Worm (Caenorhabditis elegans) whole organism, young adult: ENCODE measurements around the gene T04C12.9.
A peak's percentile ranks its signal among the peaks of the same experiment; 100 is the strongest.

Experiments
- B0019.2 ChIP-seq: fragments of 200-800 bp; sonication (Bioruptor generic); conservative IDR thresholded peaks from 2 replicates; pipeline ENCODE4 v1.3.6; 2022; ENCODE audit warnings: missing genetic modification reagents, missing genetic modification characterization, missing compliant biosample characterization
- B0035.1 ChIP-seq: sonication (generic microtip); optimal IDR thresholded peaks from 2 replicates; lab custom pipeline; 2016; ENCODE audit warnings: missing genetic modification characterization, mild to moderate bottlenecking, missing compliant biosample characterization, missing genotype, missing genetic modification reagents
- D2030.7 ChIP-seq: fragments of 200-800 bp; sonication (Bioruptor generic); IDR thresholded peaks from 2 replicates; pipeline ENCODE4 v1.3.6; 2022; ENCODE audit warnings: missing genetic modification reagents, missing genetic modification characterization, missing compliant biosample characterization
- F10E7.11 ChIP-seq: sonication (generic microtip); optimal IDR thresholded peaks from 2 replicates; lab custom pipeline; 2017; ENCODE audit warnings: mild to moderate bottlenecking, missing genetic modification characterization, moderate library complexity, missing compliant biosample characterization
- F23B12.7 ChIP-seq: sonication (generic microtip); optimal IDR thresholded peaks from 2 replicates; lab custom pipeline; 2017; ENCODE audit warnings: missing genetic modification characterization, mild to moderate bottlenecking, missing compliant biosample characterization, antibody characterized with exemption, moderate library complexity; ENCODE audit not compliant: insufficient read depth
- F37B4.10 ChIP-seq: fragments of 200-800 bp; sonication (Bioruptor generic); IDR thresholded peaks from 2 replicates; pipeline ENCODE4 v1.3.6; 2022; ENCODE audit warnings: missing genetic modification characterization, missing compliant biosample characterization
- F52B5.7 ChIP-seq: sonication (generic microtip); optimal IDR thresholded peaks from 2 replicates; lab custom pipeline; 2016; ENCODE audit warnings: mild to moderate bottlenecking, missing genetic modification characterization, missing compliant biosample characterization
- Y67H2A.10 ChIP-seq: fragments of 200-800 bp; sonication (Bioruptor generic); conservative IDR thresholded peaks from 2 replicates; pipeline ENCODE4 v1.3.6; 2022; ENCODE audit warnings: missing genetic modification reagents, missing genetic modification characterization, missing compliant biosample characterization
- Y95B8A.8 ChIP-seq: fragments of 200-800 bp; sonication (Bioruptor generic); IDR thresholded peaks from 2 replicates; pipeline ENCODE4 v1.3.6; 2022; ENCODE audit warnings: missing genetic modification reagents, missing genetic modification characterization, missing compliant biosample characterization
- ama-1 ChIP-seq, 3 experiments: fragments of 150-350 bp in 1 of 3; sonication (generic microtip) in 2 of 3; optimal IDR thresholded peaks; 2 replicates each; lab custom pipeline; 2014 to 2018; ENCODE audit warnings: missing biosample characterization in 2 of 3, missing genetic modification characterization in 2 of 3, missing genetic modification reagents in 2 of 3
- aptf-3 ChIP-seq: fragments of 200-800 bp; sonication (Bioruptor generic); IDR thresholded peaks from 2 replicates; pipeline ENCODE4 v1.3.6; 2022; ENCODE audit warnings: missing genetic modification characterization, missing compliant biosample characterization
- atf-7 ChIP-seq: sonication (generic microtip); optimal IDR thresholded peaks from 2 replicates; lab custom pipeline; 2017; ENCODE audit warnings: mild to moderate bottlenecking, missing genetic modification characterization, missing compliant biosample characterization
- attf-5 ChIP-seq: fragments of 200-800 bp; sonication (Bioruptor generic); optimal IDR thresholded peaks from 2 replicates; lab custom pipeline; 2018; ENCODE audit warnings: mild to moderate bottlenecking, missing genetic modification characterization, missing compliant biosample characterization
- bed-2 ChIP-seq: fragments of 200-800 bp; sonication (Bioruptor generic); IDR thresholded peaks from 2 replicates; pipeline ENCODE4 v1.3.6; 2022; ENCODE audit warnings: missing genetic modification reagents, missing genetic modification characterization, missing compliant biosample characterization
- ceh-100 ChIP-seq: fragments of 200-800 bp; sonication (Bioruptor generic); IDR thresholded peaks from 2 replicates; pipeline ENCODE4 v1.3.6; 2022; ENCODE audit warnings: missing genetic modification reagents, missing genetic modification characterization, missing compliant biosample characterization
- die-1 ChIP-seq: sonication (generic microtip); optimal IDR thresholded peaks from 2 replicates; lab custom pipeline; 2016; ENCODE audit warnings: missing genotype, mild to moderate bottlenecking, missing genetic modification characterization, missing compliant biosample characterization
- dpl-1 ChIP-seq: fragments of 150-350 bp; optimal IDR thresholded peaks from 2 replicates; lab custom pipeline; 2014; ENCODE audit warnings: missing biosample characterization, missing genetic modification reagents, missing genetic modification characterization
- egl-18 ChIP-seq: fragments of 200-800 bp; sonication (Bioruptor generic); IDR thresholded peaks from 2 replicates; pipeline ENCODE4 v1.3.6; 2022; ENCODE audit warnings: missing genetic modification reagents, missing genetic modification characterization, missing compliant biosample characterization
- egrh-3 ChIP-seq: fragments of 200-800 bp; sonication (Bioruptor generic); IDR thresholded peaks from 2 replicates; pipeline ENCODE4 v1.3.6; 2022; ENCODE audit warnings: missing genetic modification reagents, missing genetic modification characterization, missing compliant biosample characterization
- hlh-12 ChIP-seq: sonication (generic microtip); optimal IDR thresholded peaks from 2 replicates; lab custom pipeline; 2016; ENCODE audit warnings: missing genetic modification characterization, missing compliant biosample characterization
- hmg-1.2 ChIP-seq: fragments of 200-800 bp; sonication (Bioruptor generic); IDR thresholded peaks from 2 replicates; pipeline ENCODE4 v1.3.6; 2022; ENCODE audit warnings: missing genetic modification reagents, missing genetic modification characterization, missing compliant biosample characterization
- hrde-1 ChIP-seq: sonication (generic microtip); optimal IDR thresholded peaks from 2 replicates; lab custom pipeline; 2016; ENCODE audit warnings: missing genetic modification characterization, mild to moderate bottlenecking, missing compliant biosample characterization, moderate library complexity, missing genotype, missing genetic modification reagents, borderline replicate concordance
- let-607 ChIP-seq, 2 experiments: fragments of 200-800 bp in 1 of 2; sonication (Bioruptor generic) in 1 of 2; sonication (generic microtip) in 1 of 2; optimal IDR thresholded peaks; 2 replicates each; lab custom pipeline; 2016 to 2018; ENCODE audit warnings: mild to moderate bottlenecking in 2 of 2, missing compliant biosample characterization in 2 of 2, missing genetic modification characterization in 2 of 2, moderate library complexity in 2 of 2, missing genotype in 1 of 2
- lin-26 ChIP-seq: fragments of 200-800 bp; sonication (Bioruptor generic); IDR thresholded peaks from 2 replicates; pipeline ENCODE4 v1.3.6; 2022; ENCODE audit warnings: missing genetic modification reagents, missing genetic modification characterization, missing compliant biosample characterization
- lin-54 ChIP-seq: fragments of 200-800 bp; sonication (Bioruptor generic); optimal IDR thresholded peaks from 2 replicates; lab custom pipeline; 2018; ENCODE audit warnings: mild to moderate bottlenecking, missing genetic modification characterization, missing compliant biosample characterization
- lir-1 ChIP-seq: fragments of 200-800 bp; sonication (Bioruptor generic); conservative IDR thresholded peaks from 2 replicates; pipeline ENCODE4 v1.3.6; 2022; ENCODE audit warnings: missing genetic modification reagents, missing genetic modification characterization, missing compliant biosample characterization
- mcd-1 ChIP-seq: fragments of 200-800 bp; sonication (Bioruptor generic); IDR thresholded peaks from 2 replicates; pipeline ENCODE4 v1.3.6; 2022; ENCODE audit warnings: missing genetic modification reagents, missing genetic modification characterization, missing compliant biosample characterization
- nhr-120 ChIP-seq: fragments of 200-800 bp; sonication (Bioruptor generic); IDR thresholded peaks from 2 replicates; pipeline ENCODE4 v1.3.6; 2022; ENCODE audit warnings: missing genetic modification characterization, missing compliant biosample characterization
- rcor-1 ChIP-seq: fragments of 200-800 bp; sonication (Bioruptor generic); IDR thresholded peaks from 2 replicates; pipeline ENCODE4 v1.3.6; 2022; ENCODE audit warnings: missing genetic modification reagents, missing genetic modification characterization, missing compliant biosample characterization
- repo-1 ChIP-seq: sonication (generic microtip); optimal IDR thresholded peaks from 2 replicates; lab custom pipeline; 2017; ENCODE audit warnings: mild to moderate bottlenecking, missing genetic modification characterization, missing compliant biosample characterization
- sea-2 ChIP-seq: fragments of 200-800 bp; sonication (Bioruptor generic); IDR thresholded peaks from 2 replicates; pipeline ENCODE4 v1.3.6; 2022; ENCODE audit warnings: missing genetic modification characterization, missing compliant biosample characterization
- tbp1 ChIP-seq: fragments of 200-800 bp; sonication (Bioruptor generic); optimal IDR thresholded peaks from 2 replicates; lab custom pipeline; 2018; ENCODE audit warnings: mild to moderate bottlenecking, missing genetic modification characterization, missing compliant biosample characterization
- tlf-1 ChIP-seq: fragments of 200-800 bp; sonication (Bioruptor generic); optimal IDR thresholded peaks from 2 replicates; lab custom pipeline; 2018; ENCODE audit warnings: mild to moderate bottlenecking, missing genetic modification characterization, missing compliant biosample characterization
- xnd-1 ChIP-seq: sonication (generic microtip); optimal IDR thresholded peaks from 2 replicates; lab custom pipeline; 2016; ENCODE audit warnings: missing genotype, missing genetic modification reagents, missing genetic modification characterization, missing compliant biosample characterization
- zfh-2 ChIP-seq: fragments of 200-800 bp; sonication (Bioruptor generic); conservative IDR thresholded peaks from 2 replicates; pipeline ENCODE4 v1.3.6; 2022; ENCODE audit warnings: missing genetic modification reagents, missing genetic modification characterization, missing compliant biosample characterization
- ztf-18 ChIP-seq: sonication (generic microtip); optimal IDR thresholded peaks from 2 replicates; lab custom pipeline; 2016; ENCODE audit warnings: missing genotype, mild to moderate bottlenecking, missing genetic modification characterization, missing compliant biosample characterization
- ztf-22 ChIP-seq: fragments of 200-800 bp; sonication (Bioruptor generic); optimal IDR thresholded peaks from 2 replicates; lab custom pipeline; 2018; ENCODE audit warnings: mild to moderate bottlenecking, missing genetic modification characterization, moderate library complexity, missing compliant biosample characterization
- ztf-25 ChIP-seq: fragments of 200-800 bp; sonication (Bioruptor generic); IDR thresholded peaks from 2 replicates; pipeline ENCODE4 v1.3.6; 2022; ENCODE audit warnings: missing genetic modification reagents, missing genetic modification characterization, missing compliant biosample characterization
- ztf-3 ChIP-seq: fragments of 200-800 bp; sonication (Bioruptor generic); optimal IDR thresholded peaks from 2 replicates; lab custom pipeline; 2018; ENCODE audit warnings: mild to moderate bottlenecking, missing genetic modification characterization, missing compliant biosample characterization

Gene T04C12.9

DNA sequence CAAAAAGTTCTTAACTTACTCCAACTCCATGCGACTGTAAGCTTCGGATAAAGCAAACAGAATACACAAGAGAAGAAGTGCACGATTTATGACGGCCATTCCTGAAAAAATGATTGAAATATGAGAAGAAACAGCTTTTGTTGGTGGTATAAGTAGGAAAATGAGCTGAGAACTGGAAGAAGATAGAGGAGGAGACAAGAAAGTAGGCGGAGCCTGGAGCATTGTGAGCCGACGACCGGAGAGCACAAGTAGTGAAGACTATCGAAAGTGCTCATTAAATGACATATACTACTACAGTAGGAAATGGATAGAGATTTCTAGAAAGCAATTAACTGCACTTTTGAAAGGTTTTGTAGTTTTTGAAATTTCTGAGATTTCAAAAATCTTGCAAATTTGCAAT is 2.5 kb upstream of the T04C12.9 start, which contains the start of gene nlp-80:
Gene nlp-80, minus strand, starts transcription at position 101 of the 400 bp plus-strand sequence.
- no peak for TF ChIP-seq B0019.2 (GFP tag; lab: Robert Waterston, UW)

DNA sequence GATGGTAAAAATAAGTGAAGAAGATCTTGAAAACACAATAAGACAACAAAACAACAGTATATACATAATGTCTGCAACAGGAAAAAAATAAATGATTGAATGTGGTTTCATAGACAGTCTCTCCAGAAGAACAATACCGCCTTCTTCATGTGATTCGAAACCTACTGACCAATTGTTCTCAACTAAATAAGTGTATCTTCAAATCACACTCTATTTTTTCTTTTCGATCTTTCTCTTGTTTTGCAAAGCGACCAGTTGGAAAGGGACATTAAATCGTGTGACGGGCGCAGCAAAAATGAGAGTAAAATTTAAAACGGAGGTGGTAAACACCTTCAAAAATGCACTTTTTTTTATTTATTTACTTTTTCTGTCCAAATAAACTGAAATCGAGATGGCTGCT is 1.1 kb downstream of the T04C12.9 start:
- TF ChIP-seq attf-5 (GFP tag; lab: Kevin White, UChicago) (no peak), egrh-3 (GFP tag; lab: Robert Waterston, UW) (no peak), ztf-3 (GFP tag; lab: Kevin White, UChicago) (no peak), let-607 (tag; optimal IDR thresholded peaks at IDR 0.05; lab: Kevin White, UChicago) (no peak), xnd-1 (tag; lab: Kevin White, UChicago) (no peak), mcd-1 (GFP tag; lab: Robert Waterston, UW) (no peak), F23B12.7 (tag; lab: Kevin White, UChicago) (no peak), rcor-1 (GFP tag; lab: Robert Waterston, UW) (no peak), hmg-1.2 (GFP tag; lab: Robert Waterston, UW) (no peak), F52B5.7 (no peak), ceh-100 (GFP tag; lab: Robert Waterston, UW) (no peak), hlh-12 (no peak), lin-54 (GFP tag; lab: Kevin White, UChicago) (no peak), repo-1 (tag; lab: Kevin White, UChicago) (no peak), atf-7 (tag; lab: Kevin White, UChicago) (no peak), Y67H2A.10 (GFP tag; lab: Robert Waterston, UW) (no peak), B0035.1 (tag; lab: Kevin White, UChicago) (no peak), ztf-22 (GFP tag; lab: Kevin White, UChicago) (no peak), Y95B8A.8 (no peak)

DNA sequence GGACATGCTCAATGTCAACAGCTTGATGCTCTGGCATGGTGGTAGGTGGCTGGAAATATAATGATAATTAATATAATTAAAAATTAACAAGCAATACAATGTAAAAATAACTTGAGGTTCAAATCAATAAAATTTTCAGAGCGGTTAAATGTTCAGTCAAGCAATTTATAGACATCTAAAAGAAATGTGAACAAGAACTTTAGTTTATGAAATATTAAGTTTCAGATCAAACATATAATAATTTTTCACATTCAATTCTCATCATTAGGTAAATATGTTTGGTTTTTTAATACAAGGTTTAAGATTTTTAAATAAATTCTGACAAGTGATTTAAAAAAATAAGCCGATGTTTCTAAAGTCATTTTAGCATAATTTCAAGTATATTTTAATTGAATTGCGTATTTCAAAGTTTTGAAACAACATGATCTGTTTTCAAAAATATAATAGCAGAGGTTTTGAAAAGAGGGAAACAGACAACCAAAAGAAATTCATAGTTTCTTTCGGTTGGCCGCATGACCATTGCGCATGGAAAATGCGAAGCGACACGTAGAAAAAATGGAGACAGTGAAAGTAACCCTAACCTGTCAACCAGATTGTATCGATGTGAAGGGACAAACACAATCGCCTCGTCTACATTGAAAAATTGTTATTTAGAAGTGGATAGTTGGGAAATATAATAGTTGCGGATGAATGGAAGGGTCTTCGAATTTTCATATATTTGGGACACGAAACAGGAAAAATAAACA is 2.6 kb downstream of the T04C12.9 start, which contains the start of gene T04C12.11:
Gene T04C12.11, minus strand, starts transcription at position 51 of the 746 bp plus-strand sequence.
- no peak for TF ChIP-seq dpl-1 (GFP tag; lab: Kevin White, UChicago)
- TF ChIP-seq ceh-100 (GFP tag; lab: Robert Waterston, UW), result no peak

DNA sequence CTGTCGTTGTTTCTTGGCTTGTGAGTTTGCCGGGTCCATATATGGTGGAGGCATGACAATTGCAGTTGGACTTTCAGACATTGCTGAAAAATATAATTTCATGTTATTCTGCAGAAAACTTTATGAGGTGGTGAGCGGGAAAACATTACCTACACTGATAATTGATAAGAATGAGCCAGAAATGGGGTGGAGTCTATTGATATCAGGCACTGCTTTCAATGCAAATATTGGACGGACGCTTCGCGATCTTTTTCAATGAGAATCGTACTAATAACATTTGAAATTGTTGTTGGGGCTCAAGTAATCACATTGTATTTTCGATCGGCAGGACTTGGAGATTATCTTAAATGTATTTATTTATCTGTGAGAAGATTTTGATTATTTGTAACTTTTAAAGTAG is 3.8 kb downstream of the T04C12.9 start, which contains the start of gene T04C12.1:
Gene T04C12.1, minus strand, starts transcription at position 90 of the 400 bp plus-strand sequence.
- no peak for TF ChIP-seq bed-2
- TF ChIP-seq ama-1 (optimal IDR thresholded peaks at IDR 0.05; lab: Kevin White, UChicago), result peak; percentile 6
- no peak for TF ChIP-seq ama-1 (GFP tag; optimal IDR thresholded peaks at IDR 0.05; lab: Kevin White, UChicago)

DNA sequence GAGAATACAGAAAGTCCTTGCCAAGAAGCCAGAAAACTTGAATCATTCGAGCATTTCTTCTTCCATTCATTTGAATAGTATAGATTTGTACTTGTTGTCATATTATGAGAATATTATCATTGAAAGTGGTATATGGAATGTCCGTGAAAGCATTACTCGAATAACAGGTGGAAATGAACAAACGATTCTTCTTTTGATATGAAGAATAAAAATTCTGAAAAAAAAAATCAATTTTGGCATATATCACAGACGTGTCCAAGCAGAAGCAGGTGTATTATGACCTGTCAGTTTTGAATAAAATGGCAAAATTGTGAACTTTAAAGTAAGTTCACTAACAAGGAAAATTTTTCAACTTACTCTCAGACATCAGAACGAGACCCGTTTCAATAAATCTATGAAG is 6.0 kb downstream of the T04C12.9 start, which contains the start of gene srh-75:
Gene srh-75, minus strand, starts transcription at position 101 of the 400 bp plus-strand sequence.
- no peak for TF ChIP-seq aptf-3 (GFP tag; lab: Robert Waterston, UW)
- no peak for TF ChIP-seq F10E7.11
- no peak for TF ChIP-seq D2030.7 (GFP tag; lab: Robert Waterston, UW)
- TF ChIP-seq tlf-1, result no peak

DNA sequence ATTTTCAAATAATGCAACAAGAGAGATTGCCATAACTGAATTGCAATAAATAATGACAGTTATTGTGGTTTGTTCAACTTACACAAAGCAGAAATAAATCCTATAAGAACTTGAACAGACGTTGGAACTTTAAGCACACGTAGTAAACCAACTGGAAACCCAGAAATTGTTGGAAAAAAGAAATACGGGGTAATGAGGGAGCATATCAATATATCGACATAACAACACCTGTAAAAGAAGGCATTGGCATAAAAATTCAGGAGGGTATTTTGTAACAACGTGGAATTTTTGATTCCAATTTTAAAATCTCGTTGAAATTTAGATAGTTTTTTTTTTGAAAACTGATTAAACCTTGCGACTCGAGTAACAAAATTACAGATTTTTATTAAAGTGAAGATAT is 6.5 kb downstream of the T04C12.9 start:
- TF ChIP-seq ztf-25 (no peak), hrde-1 (tag; lab: Kevin White, UChicago) (no peak), lin-26 (GFP tag; lab: Robert Waterston, UW) (no peak), egl-18 (GFP tag; lab: Robert Waterston, UW) (no peak), egrh-3 (GFP tag; lab: Robert Waterston, UW) (no peak), D2030.7 (GFP tag; lab: Robert Waterston, UW) (no peak), lir-1 (no peak), zfh-2 (GFP tag; lab: Robert Waterston, UW) (no peak), Y95B8A.8 (no peak), die-1 (no peak), sea-2 (no peak), B0019.2 (GFP tag; lab: Robert Waterston, UW) (no peak), nhr-120 (GFP tag; lab: Robert Waterston, UW) (no peak), ztf-18 (tag; lab: Kevin White, UChicago) (no peak), tbp1 (GFP tag; lab: Kevin White, UChicago) (no peak), F37B4.10 (GFP tag; lab: Robert Waterston, UW) (no peak)
